Fruit fly (Drosophila melanogaster) whole organism, embryonic: Measurements from ENCODE around the gene RpS14a.

Source experiments
- Asciz ChIP-seq: fragments of 200-800 bp; sonication (Bioruptor generic); optimal IDR thresholded peaks from 2 replicates; lab custom pipeline; 2017; ENCODE audit warnings: missing biosample characterization, mild to moderate bottlenecking, missing genetic modification characterization, missing genetic modification reagents
- BEAF-32 ChIP-seq: fragments of 200-800 bp; sonication (Bioruptor generic); optimal IDR thresholded peaks from 3 replicates; lab custom pipeline; 2017; ENCODE audit warnings: missing biosample characterization, missing genetic modification characterization, mild to moderate bottlenecking, moderate library complexity, missing genetic modification reagents
- Bgb ChIP-seq: fragments of 200-800 bp; sonication (Bioruptor generic); IDR thresholded peaks from 2 replicates; pipeline ENCODE4 v1.3.6; 2022; ENCODE audit warnings: missing biosample characterization, missing genetic modification characterization; ENCODE audit not compliant: partially characterized antibody
- CG10267 ChIP-seq: fragments of 200-800 bp; sonication (Bioruptor generic); optimal IDR thresholded peaks from 2 replicates; lab custom pipeline; 2018; ENCODE audit warnings: missing biosample characterization, mild to moderate bottlenecking, missing genetic modification characterization, moderate library complexity
- CG11456 ChIP-seq: fragments of 200-800 bp; sonication (Bioruptor generic); IDR thresholded peaks from 3 replicates; pipeline ENCODE4 v1.3.6; 2022; ENCODE audit warnings: missing biosample characterization, missing genetic modification characterization
- CG11723 ChIP-seq: fragments of 200-800 bp; sonication (Bioruptor generic); optimal IDR thresholded peaks from 2 replicates; lab custom pipeline; 2017; ENCODE audit warnings: missing biosample characterization, mild to moderate bottlenecking, missing genetic modification characterization
- CG13296 ChIP-seq: fragments of 200-800 bp; sonication (Bioruptor generic); optimal IDR thresholded peaks from 3 replicates; lab custom pipeline; 2018; ENCODE audit warnings: missing biosample characterization, mild to moderate bottlenecking, missing genetic modification characterization
- CG1602 ChIP-seq: fragments of 200-800 bp; sonication (Bioruptor generic); optimal IDR thresholded peaks from 3 replicates; lab custom pipeline; 2016; ENCODE audit warnings: missing biosample characterization, missing genetic modification characterization
- CG16815 ChIP-seq: fragments of 200-800 bp; sonication (Bioruptor generic); optimal IDR thresholded peaks from 3 replicates; lab custom pipeline; 2017; ENCODE audit warnings: missing biosample characterization, mild to moderate bottlenecking, missing genetic modification characterization
- CG17361 ChIP-seq: fragments of 200-800 bp; sonication (Bioruptor generic); IDR thresholded peaks from 3 replicates; pipeline ENCODE4 v1.3.6; 2022; ENCODE audit warnings: missing biosample characterization, missing genetic modification characterization
- CG2202 ChIP-seq: fragments of 200-800 bp; sonication (Bioruptor generic); optimal IDR thresholded peaks from 2 replicates; lab custom pipeline; 2018; ENCODE audit warnings: missing biosample characterization, mild to moderate bottlenecking, missing genetic modification characterization
- CG3163 ChIP-seq: fragments of 200-800 bp; sonication (Bioruptor generic); optimal IDR thresholded peaks from 3 replicates; lab custom pipeline; 2016; ENCODE audit warnings: missing biosample characterization, missing genetic modification characterization
- CG32767 ChIP-seq: fragments of 200-800 bp; sonication (Bioruptor generic); IDR thresholded peaks from 2 replicates; pipeline ENCODE4 v1.3.6; 2022; ENCODE audit warnings: missing biosample characterization, missing genetic modification characterization
- CG3281 ChIP-seq: fragments of 200-800 bp; sonication (Bioruptor generic); optimal IDR thresholded peaks from 3 replicates; lab custom pipeline; 2017; ENCODE audit warnings: missing biosample characterization, mild to moderate bottlenecking, missing genetic modification characterization
- CG34422 ChIP-seq: fragments of 200-800 bp; sonication (Bioruptor generic); IDR thresholded peaks from 3 replicates; pipeline ENCODE4 v1.3.6; 2022; ENCODE audit warnings: missing biosample characterization, missing genetic modification characterization
- CG3838 ChIP-seq: fragments of 200-800 bp; sonication (Bioruptor generic); optimal IDR thresholded peaks from 3 replicates; lab custom pipeline; 2016; ENCODE audit warnings: missing biosample characterization, missing genetic modification characterization
- CG4360 ChIP-seq: fragments of 200-800 bp; sonication (Bioruptor generic); IDR thresholded peaks from 2 replicates; pipeline ENCODE4 v1.3.6; 2022; ENCODE audit warnings: missing biosample characterization, missing genetic modification characterization
- CG6765 ChIP-seq: fragments of 200-800 bp; sonication (Bioruptor generic); optimal IDR thresholded peaks from 3 replicates; lab custom pipeline; 2017; ENCODE audit warnings: missing biosample characterization, mild to moderate bottlenecking, missing genetic modification characterization
- CG8478 ChIP-seq: fragments of >200 bp; optimal IDR thresholded peaks from 2 replicates; lab custom pipeline; 2018
- CG8924 ChIP-seq: fragments of 200-800 bp; optimal IDR thresholded peaks from 3 replicates; lab custom pipeline; 2019; ENCODE audit warnings: missing biosample characterization, mild to moderate bottlenecking, missing genetic modification characterization, moderate library complexity
- Camta ChIP-seq: fragments of 200-800 bp; sonication (Bioruptor generic); optimal IDR thresholded peaks from 2 replicates; lab custom pipeline; 2016; ENCODE audit warnings: missing biosample characterization, missing genetic modification characterization
- CkIIα-i1 ChIP-seq: fragments of 200-800 bp; sonication (Bioruptor generic); IDR thresholded peaks from 2 replicates; pipeline ENCODE4 v1.3.6; 2022; ENCODE audit warnings: missing biosample characterization, missing genetic modification characterization
- Dek ChIP-seq: fragments of 200-800 bp; sonication (Bioruptor generic); optimal IDR thresholded peaks from 3 replicates; lab custom pipeline; 2019; ENCODE audit warnings: missing biosample characterization, mild to moderate bottlenecking, missing genetic modification characterization, moderate library complexity
- Dip3 ChIP-seq: fragments of 200-800 bp; sonication (Bioruptor generic); optimal IDR thresholded peaks from 3 replicates; lab custom pipeline; 2016; ENCODE audit warnings: missing biosample characterization, missing genetic modification characterization
- Fer3 ChIP-seq: fragments of 200-800 bp; sonication (Bioruptor generic); optimal IDR thresholded peaks from 2 replicates; lab custom pipeline; 2018; ENCODE audit warnings: missing biosample characterization, mild to moderate bottlenecking, missing genetic modification characterization, moderate library complexity
- Gug ChIP-seq: fragments of 200-800 bp; sonication (Bioruptor generic); IDR thresholded peaks from 4 replicates; pipeline ENCODE4 v1.3.6; 2022; ENCODE audit warnings: missing biosample characterization, missing genetic modification characterization
- Hmx ChIP-seq: fragments of 200-800 bp; sonication (Bioruptor generic); optimal IDR thresholded peaks from 2 replicates; lab custom pipeline; 2016; ENCODE audit warnings: missing biosample characterization, missing genetic modification characterization
- Kr ChIP-seq: fragments of 200-800 bp; sonication (Bioruptor generic); optimal IDR thresholded peaks from 2 replicates; lab custom pipeline; 2017; ENCODE audit warnings: missing biosample characterization, mild to moderate bottlenecking, missing genetic modification characterization
- Rx ChIP-seq: fragments of 200-800 bp; sonication (Bioruptor generic); IDR thresholded peaks from 2 replicates; pipeline ENCODE4 v1.3.6; 2022; ENCODE audit warnings: missing biosample characterization, missing genetic modification characterization
- Six4 ChIP-seq: fragments of 200-800 bp; sonication (Bioruptor generic); optimal IDR thresholded peaks from 2 replicates; lab custom pipeline; 2016; ENCODE audit warnings: missing biosample characterization, missing genetic modification characterization
- abd-A ChIP-seq: fragments of 200-800 bp; sonication (Bioruptor generic); optimal IDR thresholded peaks from 3 replicates; lab custom pipeline; 2019; ENCODE audit warnings: missing biosample characterization, mild to moderate bottlenecking, missing genetic modification characterization, moderate library complexity
- btn ChIP-seq: fragments of 200-800 bp; sonication (Bioruptor generic); optimal IDR thresholded peaks from 2 replicates; lab custom pipeline; 2016; ENCODE audit warnings: missing biosample characterization, missing genetic modification characterization
- ci ChIP-seq: fragments of 200-800 bp; sonication (Bioruptor generic); IDR thresholded peaks from 3 replicates; pipeline ENCODE4 v1.3.6; 2022; ENCODE audit warnings: missing biosample characterization, missing genetic modification characterization
- croc ChIP-seq: fragments of 200-800 bp; sonication (Bioruptor generic); conservative IDR thresholded peaks from 3 replicates; pipeline ENCODE4 v1.3.6; 2022; ENCODE audit warnings: missing biosample characterization, missing genetic modification characterization
- en ChIP-seq: fragments of 200-800 bp; sonication (Bioruptor generic); optimal IDR thresholded peaks from 2 replicates; lab custom pipeline; 2016; ENCODE audit warnings: missing biosample characterization, missing genetic modification characterization
- h ChIP-seq: fragments of >200 bp; optimal IDR thresholded peaks from 2 replicates; lab custom pipeline; 2017
- her ChIP-seq: fragments of 200-800 bp; sonication (Bioruptor generic); optimal IDR thresholded peaks from 2 replicates; lab custom pipeline; 2016; ENCODE audit warnings: missing biosample characterization, missing genetic modification characterization
- ind ChIP-seq: fragments of 200-800 bp; sonication (Bioruptor generic); optimal IDR thresholded peaks from 3 replicates; lab custom pipeline; 2016; ENCODE audit warnings: missing biosample characterization, missing genetic modification characterization
- ken ChIP-seq: fragments of 200-800 bp; sonication (Bioruptor generic); IDR thresholded peaks from 3 replicates; pipeline ENCODE4 v1.3.6; 2022; ENCODE audit warnings: missing biosample characterization, missing genetic modification characterization
- peb ChIP-seq: fragments of 200-800 bp; sonication (Bioruptor generic); IDR thresholded peaks from 2 replicates; pipeline ENCODE4 v1.3.6; 2022; ENCODE audit warnings: missing biosample characterization, missing genetic modification characterization
- prd ChIP-seq, 3 experiments: fragments of >200 bp in 2 of 3; fragments of 200-800 bp in 1 of 3; sonication (Bioruptor generic) in 1 of 3; optimal IDR thresholded peaks in 2 of 3; IDR thresholded peaks in 1 of 3; 2 replicates in 2 of 3; 3 replicates in 1 of 3; pipeline versions ENCODE4 v1.3.6 to Lab custom; 2017 to 2022; ENCODE audit warnings: missing biosample characterization in 1 of 3, missing genetic modification characterization in 1 of 3
- sd ChIP-seq: fragments of 200-800 bp; sonication (Bioruptor generic); optimal IDR thresholded peaks from 3 replicates; lab custom pipeline; 2018; ENCODE audit warnings: missing biosample characterization, mild to moderate bottlenecking, missing genetic modification characterization, moderate library complexity
- so ChIP-seq: fragments of 200-800 bp; sonication (Bioruptor generic); IDR thresholded peaks from 3 replicates; pipeline ENCODE4 v1.3.6; 2022; ENCODE audit warnings: missing biosample characterization, missing genetic modification characterization
- sob ChIP-seq: fragments of 200-800 bp; sonication (Bioruptor generic); IDR thresholded peaks from 2 replicates; pipeline ENCODE4 v1.3.6; 2022; ENCODE audit warnings: missing biosample characterization, missing genetic modification characterization
- sqz ChIP-seq: fragments of 200-800 bp; sonication (Bioruptor generic); optimal IDR thresholded peaks from 3 replicates; lab custom pipeline; 2018; ENCODE audit warnings: missing biosample characterization, mild to moderate bottlenecking, missing genetic modification characterization
- tll ChIP-seq, 2 experiments: fragments of 200-800 bp in 1 of 2; fragments of >200 bp in 1 of 2; sonication (Bioruptor generic) in 1 of 2; optimal IDR thresholded peaks; 2 replicates each; lab custom pipeline; 2017 to 2019; ENCODE audit warnings: missing biosample characterization in 2 of 2, missing genetic modification characterization in 2 of 2, mild to moderate bottlenecking in 1 of 2, moderate library complexity in 1 of 2
- twi ChIP-seq: fragments of 200-800 bp; optimal IDR thresholded peaks from 2 replicates; lab custom pipeline; 2019; ENCODE audit warnings: missing biosample characterization, mild to moderate bottlenecking, missing genetic modification characterization, moderate library complexity
- vnd ChIP-seq: fragments of 200-800 bp; sonication (Bioruptor generic); IDR thresholded peaks from 3 replicates; pipeline ENCODE4 v1.3.6; 2022; ENCODE audit warnings: missing biosample characterization, missing genetic modification characterization; ENCODE audit not compliant: partially characterized antibody
- wor ChIP-seq: fragments of 200-800 bp; sonication (Bioruptor generic); IDR thresholded peaks from 2 replicates; pipeline ENCODE4 v1.3.6; 2022; ENCODE audit warnings: missing biosample characterization, missing genetic modification characterization
- yki ChIP-seq: fragments of >200 bp; optimal IDR thresholded peaks from 3 replicates; lab custom pipeline; 2018
- zfh1 ChIP-seq: fragments of 200-800 bp; sonication (Bioruptor generic); IDR thresholded peaks from 3 replicates; pipeline ENCODE4 v1.3.6; 2022; ENCODE audit warnings: missing biosample characterization, missing genetic modification characterization

The RpS14a gene

dm6 chrX:7920081-7920688 lies 13.4 kb upstream of the RpS14a start, which contains the start of the genes hdm and Ykt6 (continued):
- peak; percentile 59 for TF ChIP-seq CG13296 (GFP tag; lab: Kevin White, UChicago)
- TF ChIP-seq vnd (GFP tag; lab: Robert Waterston, UW): peak; percentile 96
- no peak for TF ChIP-seq sqz (GFP tag; lab: Kevin White, UChicago)
- peak; percentile 86 for TF ChIP-seq CG34422 (GFP tag; lab: Robert Waterston, UW)
- TF ChIP-seq abd-A: no peak
- peak; percentile 72 for TF ChIP-seq Rx (GFP tag; lab: Robert Waterston, UW)
- no peak for TF ChIP-seq sd (tag; lab: Kevin White, UChicago)
- TF ChIP-seq CG8478 (lab: Kevin White, UChicago): no peak
- peak; percentile 68 for TF ChIP-seq twi (tag; lab: Kevin White, UChicago)
- TF ChIP-seq h (lab: Kevin White, UChicago): no peak
- no peak for TF ChIP-seq CG3838 (GFP tag; lab: Kevin White, UChicago)
- TF ChIP-seq CG10267 (tag; lab: Kevin White, UChicago): peak; percentile 76
- no peak for TF ChIP-seq CkIIα-i1 (GFP tag; lab: Robert Waterston, UW)
- TF ChIP-seq zfh1: peak; percentile 85
- TF ChIP-seq CG11723 (GFP tag; lab: Kevin White, UChicago): no peak
- no peak for TF ChIP-seq Asciz (GFP tag; lab: Kevin White, UChicago)
- peak; percentile 37 for TF ChIP-seq CG6765 (GFP tag; lab: Kevin White, UChicago)
- no peak for TF ChIP-seq Fer3
- peak; percentile 95 for TF ChIP-seq Bgb (GFP tag; lab: Robert Waterston, UW)
- peak; percentile 73 for TF ChIP-seq CG3163 (GFP tag; lab: Kevin White, UChicago)
- no peak for TF ChIP-seq prd (optimal IDR thresholded peaks at IDR 0.05; lab: Kevin White, UChicago)
- peak; percentile 92 for TF ChIP-seq prd (GFP tag; IDR thresholded peaks at IDR 0.05; lab: Robert Waterston, UW)
- TF ChIP-seq tll (GFP tag; optimal IDR thresholded peaks at IDR 0.05; lab: Kevin White, UChicago): no peak
- peak; percentile 64 for TF ChIP-seq CG3281 (GFP tag; lab: Kevin White, UChicago)
- peak; percentile 46; the same call in 2 of the 3 replicates for TF ChIP-seq croc
- TF ChIP-seq CG1602 (GFP tag; lab: Kevin White, UChicago): peak; percentile 76
- TF ChIP-seq ci (GFP tag; lab: Robert Waterston, UW): peak; percentile 81; the same call in 1 of the 3 replicates
- peak; percentile 73 for TF ChIP-seq peb (GFP tag; lab: Robert Waterston, UW)
- peak; percentile 78; the same call in 3 of the 4 replicates for TF ChIP-seq Gug (GFP tag; lab: Robert Waterston, UW)
- TF ChIP-seq ind: no peak
- TF ChIP-seq Six4 (GFP tag; lab: Kevin White, UChicago): peak; percentile 68
- TF ChIP-seq CG16815 (GFP tag; lab: Kevin White, UChicago): no peak
- peak; percentile 59 for TF ChIP-seq Dek (tag; lab: Kevin White, UChicago)
- TF ChIP-seq Camta: peak; percentile 79
- TF ChIP-seq Hmx (GFP tag; lab: Kevin White, UChicago): peak; percentile 45
- TF ChIP-seq ken: peak; percentile 84
- peak; percentile 44 for TF ChIP-seq CG4360 (GFP tag; lab: Robert Waterston, UW)
- TF ChIP-seq CG17361 (GFP tag; lab: Robert Waterston, UW): no peak; the same call in 2 of the 3 replicates
- peak; percentile 58 for TF ChIP-seq en (GFP tag; lab: Kevin White, UChicago)
- TF ChIP-seq CG11456: no peak; the same call in 1 of the 3 replicates
- TF ChIP-seq CG8924 (tag; lab: Kevin White, UChicago): peak; percentile 56
- TF ChIP-seq sob (GFP tag; lab: Robert Waterston, UW): peak; percentile 90
- TF ChIP-seq wor (GFP tag; lab: Robert Waterston, UW): peak; percentile 62
- no peak for TF ChIP-seq yki (lab: Kevin White, UChicago)
- TF ChIP-seq Kr (GFP tag; lab: Kevin White, UChicago): no peak
- TF ChIP-seq Dip3 (GFP tag; lab: Kevin White, UChicago): peak; percentile 74
- TF ChIP-seq so (GFP tag; lab: Robert Waterston, UW): peak; percentile 84
- TF ChIP-seq CG32767 (GFP tag; lab: Robert Waterston, UW): peak; percentile 74
- peak; percentile 95 for TF ChIP-seq BEAF-32 (GFP tag; lab: Kevin White, UChicago)
- TF ChIP-seq btn (GFP tag; lab: Kevin White, UChicago): peak; percentile 23
- peak; percentile 87 for TF ChIP-seq her
- TF ChIP-seq CG2202 (tag; lab: Kevin White, UChicago): peak; percentile 59
